Worm (Caenorhabditis elegans): ENCODE results near the gene ZK105.13.
A peak's percentile ranks its signal among the peaks of the same experiment; 100 is the strongest.

Gene ZK105.13

DNA sequence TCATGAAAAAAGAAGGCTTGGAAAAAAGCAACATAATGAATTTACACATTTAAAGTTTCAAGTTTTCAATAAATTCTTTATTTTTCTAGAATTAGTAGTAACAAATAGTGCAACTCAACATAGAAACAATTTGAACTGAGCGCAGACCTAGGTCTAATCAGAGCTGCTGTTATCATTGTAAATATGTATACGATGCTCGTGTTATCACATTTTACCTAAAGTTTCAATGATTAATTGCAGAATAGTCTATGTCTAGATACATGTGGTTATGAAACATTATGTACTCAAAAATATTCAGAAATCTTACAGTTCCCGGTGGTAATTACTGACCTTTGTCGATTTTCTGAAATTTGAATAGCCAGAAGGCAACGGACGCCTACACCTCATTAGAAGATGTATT, 43.0 kb upstream of the ZK105.13 start:
- peak; percentile 14 for TF ChIP-seq sma-9 (GFP tag; optimal IDR thresholded peaks at IDR 0.05)
- TF ChIP-seq sma-9 (tag; optimal IDR thresholded peaks at IDR 0.05), result no peak
- no peak for TF ChIP-seq C34F6.9 (tag; optimal IDR thresholded peaks at IDR 0.05)
- TF ChIP-seq fos-1 (tag; optimal IDR thresholded peaks at IDR 0.05), result peak; percentile 5

DNA sequence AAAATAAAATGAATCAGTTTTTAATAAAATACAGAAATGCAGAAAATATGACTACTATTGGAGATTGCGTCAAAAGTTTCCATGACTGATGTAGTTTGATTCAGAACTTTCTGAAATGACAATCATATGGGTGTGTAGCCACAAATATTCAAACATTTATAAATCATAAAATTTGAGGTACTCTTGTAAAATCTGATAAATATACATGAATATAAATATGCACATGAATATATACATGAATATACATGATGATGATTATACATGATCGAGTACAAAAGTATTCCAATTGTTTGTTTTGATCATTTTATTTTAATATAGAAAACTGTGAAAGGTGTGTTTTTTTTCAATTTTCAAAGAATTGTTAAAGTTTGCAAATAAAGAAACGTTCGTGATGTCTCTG, 41.6 kb upstream of the ZK105.13 start, which contains the start of gene T05B11.4:
Gene T05B11.4 (minus strand): TSS at position 101 of the 400 bp plus-strand sequence.
- TF ChIP-seq dmd-4 (tag; optimal IDR thresholded peaks at IDR 0.05) (no peak), skn-1 (tag; optimal IDR thresholded peaks at IDR 0.05) (no peak)

DNA sequence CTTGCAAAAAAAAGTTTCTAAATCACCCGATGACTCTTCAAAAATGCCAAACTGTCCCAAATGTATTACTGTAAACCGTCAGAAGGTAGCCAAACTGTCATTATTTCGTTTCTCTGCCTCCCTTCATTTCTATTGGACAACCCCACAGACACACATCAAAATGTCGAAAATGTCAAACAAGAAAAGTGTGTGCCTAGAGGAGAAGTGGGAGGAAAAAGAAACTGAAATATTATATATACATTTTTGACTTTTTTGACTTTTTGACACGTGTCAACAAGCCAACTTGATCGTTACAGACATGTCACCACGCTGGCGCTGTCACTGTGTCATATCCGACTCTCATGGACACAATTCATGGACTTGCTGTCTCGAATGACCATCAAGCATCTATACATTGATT, 36.7 kb upstream of the ZK105.13 start:
- TF ChIP-seq nhr-25 (tag; optimal IDR thresholded peaks at IDR 0.05) (no peak), R02D3.7 (tag; optimal IDR thresholded peaks at IDR 0.05) (no peak), crh-2 (tag; optimal IDR thresholded peaks at IDR 0.05) (no peak), nhr-21 (tag; optimal IDR thresholded peaks at IDR 0.05) (no peak), skn-1 (tag; optimal IDR thresholded peaks at IDR 0.05) (no peak), ama-1 (optimal IDR thresholded peaks at IDR 0.05) (no peak), nhr-23 (tag; optimal IDR thresholded peaks at IDR 0.05) (no peak), aly-2 (tag; optimal IDR thresholded peaks at IDR 0.05) (no peak), ztf-4 (tag; optimal IDR thresholded peaks at IDR 0.05) (no peak), ceh-82 (tag; optimal IDR thresholded peaks at IDR 0.05) (no peak)

DNA sequence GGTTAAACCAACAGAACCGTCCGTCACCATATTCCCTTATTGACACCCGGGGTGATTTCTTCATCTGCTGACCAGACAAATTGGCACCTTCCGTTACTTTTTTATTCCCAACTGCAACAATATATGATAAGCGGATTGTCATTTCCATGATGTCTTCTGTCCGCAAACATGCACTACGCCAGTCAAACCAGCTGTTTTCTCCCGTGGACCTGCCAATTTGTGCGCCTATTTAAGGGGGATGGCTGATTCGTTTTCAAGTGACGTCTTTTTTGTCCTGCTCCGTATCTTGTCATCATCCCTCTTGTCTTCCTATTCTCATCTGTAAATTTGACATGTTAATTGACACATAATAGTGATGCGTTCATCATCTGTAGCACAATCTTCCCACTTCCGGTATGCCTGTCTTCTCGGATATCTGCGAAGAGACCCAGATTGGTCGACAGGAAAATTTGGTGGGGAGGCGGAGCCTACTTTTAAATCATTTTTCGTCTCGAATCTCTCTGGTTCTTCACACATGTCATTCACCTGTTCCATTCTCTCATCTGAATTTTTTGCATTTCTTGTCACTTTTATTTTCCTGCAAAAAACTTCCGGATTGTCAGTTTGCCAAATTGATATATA, 35.1 kb upstream of the ZK105.13 start:
- TF ChIP-seq aly-2 (tag; optimal IDR thresholded peaks at IDR 0.05), result no peak
- no peak for TF ChIP-seq nhr-129 (tag; optimal IDR thresholded peaks at IDR 0.05)
- TF ChIP-seq nhr-25 (tag; optimal IDR thresholded peaks at IDR 0.05), result no peak
- TF ChIP-seq nhr-12 (tag; optimal IDR thresholded peaks at IDR 0.05), result no peak
- TF ChIP-seq ama-1 (optimal IDR thresholded peaks at IDR 0.05), result no peak
- TF ChIP-seq lin-13 (GFP tag; optimal IDR thresholded peaks at IDR 0.05), result no peak
- TF ChIP-seq lin-39 (tag; optimal IDR thresholded peaks at IDR 0.05), result no peak
- no peak for TF ChIP-seq fos-1 (tag; optimal IDR thresholded peaks at IDR 0.05)

DNA sequence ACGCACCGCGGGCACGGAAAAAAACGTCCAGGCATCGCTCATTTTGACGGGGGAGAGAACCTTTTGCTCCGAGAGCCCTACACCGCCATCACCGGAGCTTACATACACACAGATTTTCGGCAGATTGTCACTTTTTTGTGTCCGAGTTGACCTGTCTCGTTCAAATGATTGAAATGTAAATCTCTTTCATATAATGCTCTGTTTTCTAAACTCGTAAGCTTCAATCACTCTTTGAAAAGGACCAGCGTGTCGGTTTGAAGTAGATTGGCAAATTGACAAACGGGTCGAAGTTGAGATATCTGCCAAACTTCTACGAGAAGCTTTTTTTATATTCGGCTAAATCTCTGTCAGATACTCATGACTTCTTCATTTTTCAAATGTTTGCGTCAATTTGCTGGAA, 34.2 kb upstream of the ZK105.13 start:
- TF ChIP-seq snpc-4 (tag; optimal IDR thresholded peaks at IDR 0.05), result no peak
- TF ChIP-seq mab-5 (tag; optimal IDR thresholded peaks at IDR 0.05), result no peak
- TF ChIP-seq nhr-129 (tag; optimal IDR thresholded peaks at IDR 0.05), result no peak
- TF ChIP-seq unc-55 (GFP tag; optimal IDR thresholded peaks at IDR 0.05), result no peak
- no peak for TF ChIP-seq R02D3.7 (tag; optimal IDR thresholded peaks at IDR 0.05)
- no peak for TF ChIP-seq nhr-77 (tag; optimal IDR thresholded peaks at IDR 0.05)
- TF ChIP-seq nhr-23 (tag; optimal IDR thresholded peaks at IDR 0.05), result no peak
- TF ChIP-seq ceh-82 (tag; optimal IDR thresholded peaks at IDR 0.05), result no peak
- TF ChIP-seq nhr-25 (tag; optimal IDR thresholded peaks at IDR 0.05), result no peak
- TF ChIP-seq ztf-4 (tag; optimal IDR thresholded peaks at IDR 0.05), result no peak
- TF ChIP-seq sem-4 (tag; optimal IDR thresholded peaks at IDR 0.05), result no peak
- TF ChIP-seq lin-39 (tag; optimal IDR thresholded peaks at IDR 0.05), result no peak
- TF ChIP-seq aly-2 (tag; optimal IDR thresholded peaks at IDR 0.05), result no peak
- no peak for TF ChIP-seq ZK546.5 (tag; optimal IDR thresholded peaks at IDR 0.05)
- TF ChIP-seq F13H6.1 (tag; optimal IDR thresholded peaks at IDR 0.05), result no peak
- TF ChIP-seq peb-1 (tag; optimal IDR thresholded peaks at IDR 0.05), result no peak
- no peak for TF ChIP-seq sma-9 (GFP tag; optimal IDR thresholded peaks at IDR 0.05)
- TF ChIP-seq sma-9 (tag; optimal IDR thresholded peaks at IDR 0.05), result no peak

DNA sequence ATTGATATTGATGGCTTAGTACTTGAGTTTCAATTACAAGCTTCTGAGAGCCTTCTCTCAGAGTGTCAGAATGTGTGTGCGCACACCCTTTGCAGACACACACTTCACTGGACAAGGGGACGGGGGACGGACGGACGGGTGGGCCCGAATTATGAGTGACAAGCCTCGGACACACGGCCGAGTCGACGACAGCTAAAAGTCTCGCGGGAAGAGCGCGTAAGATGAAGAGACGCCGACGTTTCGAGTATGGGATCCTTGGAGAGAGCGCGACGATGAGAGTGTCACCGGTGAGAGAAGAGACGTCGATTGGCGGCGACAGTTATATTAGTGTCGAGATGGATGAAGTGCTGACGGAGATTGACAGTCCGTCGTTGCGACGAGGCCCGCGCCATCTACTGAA, 32.9 kb upstream of the ZK105.13 start:
- TF ChIP-seq elt-1 (tag; optimal IDR thresholded peaks at IDR 0.05), result no peak
- TF ChIP-seq mab-5 (tag; optimal IDR thresholded peaks at IDR 0.05), result no peak
- TF ChIP-seq mdl-1 (tag; optimal IDR thresholded peaks at IDR 0.05), result no peak
- no peak for TF ChIP-seq Y55F3AM.14 (GFP tag; optimal IDR thresholded peaks at IDR 0.05)
- TF ChIP-seq nhr-11 (tag; optimal IDR thresholded peaks at IDR 0.05), result no peak
- TF ChIP-seq nhr-12 (tag; optimal IDR thresholded peaks at IDR 0.05), result no peak
- TF ChIP-seq nhr-129 (tag; optimal IDR thresholded peaks at IDR 0.05), result no peak
- no peak for TF ChIP-seq skn-1 (tag; optimal IDR thresholded peaks at IDR 0.05)
- no peak for TF ChIP-seq ceh-16 (tag; optimal IDR thresholded peaks at IDR 0.05)
- no peak for TF ChIP-seq gmeb-1 (tag; optimal IDR thresholded peaks at IDR 0.05)
- no peak for TF ChIP-seq ztf-4 (tag; optimal IDR thresholded peaks at IDR 0.05)
- TF ChIP-seq ztf-1 (GFP tag; conservative IDR thresholded peaks at IDR 0.05), result no peak
- no peak for TF ChIP-seq egl-27 (tag; optimal IDR thresholded peaks at IDR 0.05)
- TF ChIP-seq nhr-25 (tag; optimal IDR thresholded peaks at IDR 0.05), result no peak
- TF ChIP-seq dmd-4 (tag; optimal IDR thresholded peaks at IDR 0.05), result no peak
- no peak for TF ChIP-seq nhr-10 (tag; optimal IDR thresholded peaks at IDR 0.05)
- TF ChIP-seq F13H6.1 (tag; optimal IDR thresholded peaks at IDR 0.05), result peak; percentile 14
- TF ChIP-seq lin-13 (GFP tag; optimal IDR thresholded peaks at IDR 0.05), result no peak
- peak; percentile 7 for TF ChIP-seq sma-9 (GFP tag; optimal IDR thresholded peaks at IDR 0.05)
- no peak for TF ChIP-seq sma-9 (tag; optimal IDR thresholded peaks at IDR 0.05)
- TF ChIP-seq peb-1 (tag; optimal IDR thresholded peaks at IDR 0.05), result no peak
- no peak for TF ChIP-seq nhr-23 (tag; optimal IDR thresholded peaks at IDR 0.05)
- peak; percentile 1 for TF ChIP-seq unc-55 (GFP tag; optimal IDR thresholded peaks at IDR 0.05)
